Worm (Caenorhabditis elegans) whole organism, young adult: ENCODE data around the gene W03B1.9.

ENCODE experiments used
- B0019.2 ChIP-seq: fragments of 200-800 bp; sonication (Bioruptor generic); conservative IDR thresholded peaks from 2 replicates; pipeline ENCODE4 v1.3.6; 2022; ENCODE audit warnings: missing genetic modification reagents, missing genetic modification characterization, missing compliant biosample characterization
- B0035.1 ChIP-seq: sonication (generic microtip); optimal IDR thresholded peaks from 2 replicates; lab custom pipeline; 2016; ENCODE audit warnings: missing genetic modification characterization, mild to moderate bottlenecking, missing compliant biosample characterization, missing genotype, missing genetic modification reagents
- C06A6.2 ChIP-seq: fragments of 200-800 bp; sonication (Bioruptor generic); conservative IDR thresholded peaks from 2 replicates; pipeline ENCODE4 v1.3.6; 2022; ENCODE audit warnings: missing genetic modification characterization, missing compliant biosample characterization
- C17E4.6 ChIP-seq: fragments of 200-800 bp; sonication (Bioruptor generic); IDR thresholded peaks from 2 replicates; pipeline ENCODE4 v1.3.6; 2022; ENCODE audit warnings: missing genetic modification reagents, missing genetic modification characterization, missing compliant biosample characterization
- D2030.7 ChIP-seq: fragments of 200-800 bp; sonication (Bioruptor generic); IDR thresholded peaks from 2 replicates; pipeline ENCODE4 v1.3.6; 2022; ENCODE audit warnings: missing genetic modification reagents, missing genetic modification characterization, missing compliant biosample characterization
- F33H1.4 ChIP-seq: fragments of 200-800 bp; sonication (Bioruptor generic); IDR thresholded peaks from 2 replicates; pipeline ENCODE4 v1.3.6; 2022; ENCODE audit warnings: missing genetic modification reagents, missing genetic modification characterization, missing compliant biosample characterization
- F49E8.2 ChIP-seq: sonication (generic microtip); optimal IDR thresholded peaks from 3 replicates; lab custom pipeline; 2017; ENCODE audit warnings: missing genetic modification characterization, mild to moderate bottlenecking, missing compliant biosample characterization, antibody characterized with exemption, moderate library complexity; ENCODE audit not compliant: insufficient read depth
- F52B5.7 ChIP-seq: sonication (generic microtip); optimal IDR thresholded peaks from 2 replicates; lab custom pipeline; 2016; ENCODE audit warnings: mild to moderate bottlenecking, missing genetic modification characterization, missing compliant biosample characterization
- F57C9.4 ChIP-seq: sonication (generic microtip); optimal IDR thresholded peaks from 2 replicates; lab custom pipeline; 2017; ENCODE audit warnings: mild to moderate bottlenecking, missing genetic modification characterization, missing compliant biosample characterization
- T26A5.8 ChIP-seq: sonication (generic microtip); optimal IDR thresholded peaks from 2 replicates; lab custom pipeline; 2016; ENCODE audit warnings: missing genetic modification characterization, missing compliant biosample characterization
- Y56A3A.18 ChIP-seq: fragments of 200-800 bp; sonication (Bioruptor generic); IDR thresholded peaks from 2 replicates; pipeline ENCODE4 v1.3.6; 2022; ENCODE audit warnings: missing genetic modification reagents, missing genetic modification characterization, missing compliant biosample characterization
- Y79H2A.3 ChIP-seq: fragments of 200-800 bp; sonication (Bioruptor generic); conservative IDR thresholded peaks from 2 replicates; pipeline ENCODE4 v1.3.6; 2022; ENCODE audit warnings: missing genetic modification reagents, missing genetic modification characterization, missing compliant biosample characterization
- akir-1 ChIP-seq: fragments of 200-800 bp; sonication (Bioruptor generic); optimal IDR thresholded peaks from 2 replicates; lab custom pipeline; 2018; ENCODE audit warnings: mild to moderate bottlenecking, missing genetic modification characterization, moderate library complexity, missing compliant biosample characterization
- aptf-2 ChIP-seq: fragments of 200-800 bp; sonication (Bioruptor generic); conservative IDR thresholded peaks from 2 replicates; pipeline ENCODE4 v1.3.6; 2022; ENCODE audit warnings: missing genetic modification reagents, missing genetic modification characterization, missing compliant biosample characterization
- aptf-3 ChIP-seq: fragments of 200-800 bp; sonication (Bioruptor generic); IDR thresholded peaks from 2 replicates; pipeline ENCODE4 v1.3.6; 2022; ENCODE audit warnings: missing genetic modification characterization, missing compliant biosample characterization
- atf-7 ChIP-seq: sonication (generic microtip); optimal IDR thresholded peaks from 2 replicates; lab custom pipeline; 2017; ENCODE audit warnings: mild to moderate bottlenecking, missing genetic modification characterization, missing compliant biosample characterization
- athp-1 ChIP-seq: sonication (generic microtip); optimal IDR thresholded peaks from 2 replicates; lab custom pipeline; 2017; ENCODE audit warnings: mild to moderate bottlenecking, missing genetic modification characterization, missing compliant biosample characterization
- bed-2 ChIP-seq: fragments of 200-800 bp; sonication (Bioruptor generic); IDR thresholded peaks from 2 replicates; pipeline ENCODE4 v1.3.6; 2022; ENCODE audit warnings: missing genetic modification reagents, missing genetic modification characterization, missing compliant biosample characterization
- cebp-1 ChIP-seq, 2 experiments: fragments of 200-800 bp in 1 of 2; sonication (Bioruptor generic) in 1 of 2; sonication (generic microtip) in 1 of 2; IDR thresholded peaks in 1 of 2; optimal IDR thresholded peaks in 1 of 2; 2 replicates each; pipeline versions ENCODE4 v1.3.6 to Lab custom; 2017 to 2022; ENCODE audit warnings: missing compliant biosample characterization in 2 of 2, missing genetic modification characterization in 2 of 2, mild to moderate bottlenecking in 1 of 2, missing genetic modification reagents in 1 of 2, moderate library complexity in 1 of 2
- cebp-2 ChIP-seq: fragments of 200-800 bp; sonication (Bioruptor generic); IDR thresholded peaks from 2 replicates; pipeline ENCODE4 v1.3.6; 2022; ENCODE audit warnings: missing genetic modification characterization, missing compliant biosample characterization
- ceh-79 ChIP-seq: sonication (generic microtip); optimal IDR thresholded peaks from 2 replicates; lab custom pipeline; 2017; ENCODE audit warnings: mild to moderate bottlenecking, missing genetic modification characterization, missing compliant biosample characterization
- ceh-91 ChIP-seq: fragments of 200-800 bp; sonication (Bioruptor generic); IDR thresholded peaks from 2 replicates; pipeline ENCODE4 v1.3.6; 2022; ENCODE audit warnings: missing genetic modification reagents, missing genetic modification characterization, missing compliant biosample characterization
- chd-7 ChIP-seq: sonication (generic microtip); optimal IDR thresholded peaks from 2 replicates; lab custom pipeline; 2016; ENCODE audit warnings: mild to moderate bottlenecking, missing genetic modification characterization, moderate library complexity, missing compliant biosample characterization
- dox-1 ChIP-seq: fragments of 200-800 bp; sonication (Bioruptor generic); IDR thresholded peaks from 2 replicates; pipeline ENCODE4 v1.3.6; 2022; ENCODE audit warnings: missing genetic modification reagents, missing genetic modification characterization, missing compliant biosample characterization
- dpl-1 ChIP-seq: fragments of 150-350 bp; optimal IDR thresholded peaks from 2 replicates; lab custom pipeline; 2014; ENCODE audit warnings: missing biosample characterization, missing genetic modification reagents, missing genetic modification characterization
- efl-1 ChIP-seq: fragments of 150-350 bp; optimal IDR thresholded peaks from 2 replicates; lab custom pipeline; 2014; ENCODE audit warnings: missing biosample characterization, missing genetic modification reagents, missing genetic modification characterization
- egl-44 ChIP-seq: fragments of 200-800 bp; sonication (Bioruptor generic); IDR thresholded peaks from 2 replicates; pipeline ENCODE4 v1.3.6; 2022; ENCODE audit warnings: missing genetic modification reagents, missing genetic modification characterization, missing compliant biosample characterization
- fkh-3 ChIP-seq: sonication (generic microtip); optimal IDR thresholded peaks from 2 replicates; lab custom pipeline; 2016; ENCODE audit warnings: mild to moderate bottlenecking, missing genetic modification characterization, missing compliant biosample characterization
- gei-17 ChIP-seq: fragments of 200-800 bp; sonication (Bioruptor generic); optimal IDR thresholded peaks from 2 replicates; lab custom pipeline; 2018; ENCODE audit warnings: mild to moderate bottlenecking, missing genetic modification characterization, missing compliant biosample characterization
- him-1 ChIP-seq: sonication (generic microtip); optimal IDR thresholded peaks from 2 replicates; lab custom pipeline; 2016; ENCODE audit warnings: missing genotype, missing genetic modification reagents, missing genetic modification characterization, missing compliant biosample characterization
- lag-1 ChIP-seq: fragments of 200-800 bp; sonication (Bioruptor generic); IDR thresholded peaks from 2 replicates; pipeline ENCODE4 v1.3.6; 2022; ENCODE audit warnings: missing genetic modification reagents, missing genetic modification characterization, missing compliant biosample characterization
- lin-40 ChIP-seq: sonication (generic microtip); optimal IDR thresholded peaks from 2 replicates; lab custom pipeline; 2016; ENCODE audit warnings: missing genetic modification characterization, mild to moderate bottlenecking, missing compliant biosample characterization, missing genotype, missing genetic modification reagents
- lsl-1 ChIP-seq: fragments of 200-800 bp; sonication (Bioruptor generic); optimal IDR thresholded peaks from 2 replicates; lab custom pipeline; 2018; ENCODE audit warnings: mild to moderate bottlenecking, missing genetic modification characterization, moderate library complexity, missing compliant biosample characterization
- lsy-27 ChIP-seq: sonication (generic microtip); optimal IDR thresholded peaks from 2 replicates; lab custom pipeline; 2017; ENCODE audit warnings: missing genetic modification characterization, mild to moderate bottlenecking, missing compliant biosample characterization, antibody characterized with exemption, missing genotype, borderline replicate concordance; ENCODE audit not compliant: insufficient read depth
- madf-10 ChIP-seq: sonication (generic microtip); optimal IDR thresholded peaks from 2 replicates; lab custom pipeline; 2016; ENCODE audit warnings: mild to moderate bottlenecking, missing genetic modification characterization, missing compliant biosample characterization
- madf-3 ChIP-seq: fragments of 200-800 bp; sonication (Bioruptor generic); IDR thresholded peaks from 2 replicates; pipeline ENCODE4 v1.3.6; 2022; ENCODE audit warnings: missing genetic modification reagents, missing genetic modification characterization, missing compliant biosample characterization
- madf-6 ChIP-seq: fragments of 200-800 bp; sonication (Bioruptor generic); IDR thresholded peaks from 2 replicates; pipeline ENCODE4 v1.3.6; 2022; ENCODE audit warnings: missing genetic modification reagents, missing genetic modification characterization, missing compliant biosample characterization
- mcd-1 ChIP-seq: fragments of 200-800 bp; sonication (Bioruptor generic); IDR thresholded peaks from 2 replicates; pipeline ENCODE4 v1.3.6; 2022; ENCODE audit warnings: missing genetic modification reagents, missing genetic modification characterization, missing compliant biosample characterization
- mxl-1 ChIP-seq: sonication (generic microtip); optimal IDR thresholded peaks from 2 replicates; lab custom pipeline; 2016; ENCODE audit warnings: missing genetic modification characterization, missing compliant biosample characterization
- nfyb-1 ChIP-seq: fragments of 200-800 bp; sonication (Bioruptor generic); IDR thresholded peaks from 2 replicates; pipeline ENCODE4 v1.3.6; 2022; ENCODE audit warnings: missing genetic modification reagents, missing genetic modification characterization, missing compliant biosample characterization
- nhr-120 ChIP-seq: fragments of 200-800 bp; sonication (Bioruptor generic); IDR thresholded peaks from 2 replicates; pipeline ENCODE4 v1.3.6; 2022; ENCODE audit warnings: missing genetic modification characterization, missing compliant biosample characterization
- nhr-179 ChIP-seq: sonication (generic microtip); optimal IDR thresholded peaks from 2 replicates; lab custom pipeline; 2016; ENCODE audit warnings: mild to moderate bottlenecking, missing genetic modification characterization, missing compliant biosample characterization
- nhr-80 ChIP-seq: sonication (generic microtip); optimal IDR thresholded peaks from 2 replicates; lab custom pipeline; 2016; ENCODE audit warnings: missing genetic modification characterization, missing compliant biosample characterization
- pbrm-1 ChIP-seq: fragments of 200-800 bp; sonication (Bioruptor generic); IDR thresholded peaks from 2 replicates; pipeline ENCODE4 v1.3.6; 2022; ENCODE audit warnings: missing genetic modification reagents, missing genetic modification characterization, missing compliant biosample characterization
- sdz-38 ChIP-seq: sonication (generic microtip); optimal IDR thresholded peaks from 2 replicates; lab custom pipeline; 2016; ENCODE audit warnings: missing genotype, missing genetic modification characterization, missing compliant biosample characterization
- sptf-2 ChIP-seq: fragments of 200-800 bp; sonication (Bioruptor generic); optimal IDR thresholded peaks from 2 replicates; lab custom pipeline; 2018; ENCODE audit warnings: mild to moderate bottlenecking, missing genetic modification characterization, missing compliant biosample characterization
- tlf-1 ChIP-seq: fragments of 200-800 bp; sonication (Bioruptor generic); optimal IDR thresholded peaks from 2 replicates; lab custom pipeline; 2018; ENCODE audit warnings: mild to moderate bottlenecking, missing genetic modification characterization, missing compliant biosample characterization
- zfh-2 ChIP-seq: fragments of 200-800 bp; sonication (Bioruptor generic); conservative IDR thresholded peaks from 2 replicates; pipeline ENCODE4 v1.3.6; 2022; ENCODE audit warnings: missing genetic modification reagents, missing genetic modification characterization, missing compliant biosample characterization
- ztf-18 ChIP-seq: sonication (generic microtip); optimal IDR thresholded peaks from 2 replicates; lab custom pipeline; 2016; ENCODE audit warnings: missing genotype, mild to moderate bottlenecking, missing genetic modification characterization, missing compliant biosample characterization

W03B1.9 gene

DNA sequence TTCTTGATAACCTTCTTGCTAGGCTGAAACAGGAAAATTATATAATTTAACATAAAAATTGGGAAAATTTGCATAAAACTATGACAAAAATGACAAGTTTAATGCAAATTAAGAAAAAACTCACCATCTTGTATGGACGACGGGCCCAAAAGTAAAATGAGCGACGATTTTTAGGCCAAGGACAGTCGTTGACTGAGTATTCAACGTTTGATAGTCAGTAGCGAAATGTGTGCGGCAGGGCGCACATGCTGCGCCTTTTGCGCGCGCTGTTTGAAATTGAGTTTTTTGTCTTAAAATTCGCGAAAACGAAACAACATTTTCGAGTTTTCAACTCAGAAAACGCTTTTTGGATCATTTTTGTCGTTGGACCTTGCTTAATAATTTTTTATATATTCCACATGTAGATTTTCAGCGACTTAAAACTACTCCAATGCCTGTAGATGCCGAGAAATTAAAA, 33.7 kb upstream of the W03B1.9 start, which contains the start of the genes rpl-7A and set-21 (continued):
- TF ChIP-seq sptf-2 = no peak
- peak; percentile 86 for TF ChIP-seq F49E8.2 (tag; lab: Kevin White, UChicago)
- TF ChIP-seq D2030.7 (GFP tag; lab: Robert Waterston, UW) = peak; percentile 97
- TF ChIP-seq efl-1 (GFP tag; lab: Kevin White, UChicago) = peak; percentile 89
- peak; percentile 97 for TF ChIP-seq madf-3 (GFP tag; lab: Robert Waterston, UW)
- TF ChIP-seq zfh-2 (GFP tag; lab: Robert Waterston, UW) = peak; percentile 55; the same call in 1 of the 2 replicates
- TF ChIP-seq C17E4.6 (GFP tag; lab: Robert Waterston, UW) = peak; percentile 91
- TF ChIP-seq nhr-80 (tag; lab: Kevin White, UChicago) = peak; percentile 84
- peak; percentile 95 for TF ChIP-seq B0019.2 (GFP tag; lab: Robert Waterston, UW)
- TF ChIP-seq him-1 (tag; lab: Kevin White, UChicago) = peak; percentile 87
- TF ChIP-seq madf-6 (GFP tag; lab: Robert Waterston, UW) = peak; percentile 95
- TF ChIP-seq bed-2 = 0 out of 2 replicates have a peak, but pooled peaks have one; percentile 52
- peak; percentile 25 for TF ChIP-seq F52B5.7 (tag; lab: Kevin White, UChicago)
- peak; percentile 87 for TF ChIP-seq ztf-18 (tag; lab: Kevin White, UChicago)
- peak; percentile 98 for TF ChIP-seq dox-1
- peak; percentile 94 for TF ChIP-seq lin-40 (tag; lab: Kevin White, UChicago)
- TF ChIP-seq atf-7 (tag; lab: Kevin White, UChicago) = peak; percentile 85
- peak; percentile 67; the same call in 1 of the 2 replicates for TF ChIP-seq Y56A3A.18 (GFP tag; lab: Robert Waterston, UW)
- TF ChIP-seq lsl-1 (GFP tag; lab: Kevin White, UChicago) = peak; percentile 83
- peak; percentile 92; the same call in 1 of the 2 replicates for TF ChIP-seq cebp-2 (GFP tag; lab: Robert Waterston, UW)
- peak; percentile 97 for TF ChIP-seq ceh-91 (GFP tag; lab: Robert Waterston, UW)
- peak; percentile 82 for TF ChIP-seq dpl-1 (GFP tag; lab: Kevin White, UChicago)
- TF ChIP-seq T26A5.8 (tag; lab: Kevin White, UChicago) = no peak
- no peak for TF ChIP-seq ceh-79
- peak; percentile 86 for TF ChIP-seq cebp-1 (GFP tag; IDR thresholded peaks at IDR 0.05; lab: Robert Waterston, UW)
- peak; percentile 93 for TF ChIP-seq cebp-1 (tag; optimal IDR thresholded peaks at IDR 0.05; lab: Kevin White, UChicago)
- TF ChIP-seq mcd-1 (GFP tag; lab: Robert Waterston, UW) = peak; percentile 100
- no peak for TF ChIP-seq lsy-27
- TF ChIP-seq pbrm-1 = peak; percentile 98
- no peak for TF ChIP-seq mxl-1
- peak; percentile 68 for TF ChIP-seq gei-17 (GFP tag; lab: Kevin White, UChicago)
- TF ChIP-seq akir-1 (GFP tag; lab: Kevin White, UChicago) = no peak
- TF ChIP-seq lag-1 (GFP tag; lab: Robert Waterston, UW) = no peak
- peak; percentile 98 for TF ChIP-seq tlf-1 (GFP tag; lab: Kevin White, UChicago)
- TF ChIP-seq madf-10 (tag; lab: Kevin White, UChicago) = peak; percentile 76
- no peak for TF ChIP-seq aptf-3 (GFP tag; lab: Robert Waterston, UW)
- TF ChIP-seq sdz-38 (tag; lab: Kevin White, UChicago) = no peak
- TF ChIP-seq egl-44 (GFP tag; lab: Robert Waterston, UW) = peak; percentile 62; the same call in 1 of the 2 replicates
- TF ChIP-seq nfyb-1 (GFP tag; lab: Robert Waterston, UW) = peak; percentile 98
- TF ChIP-seq B0035.1 (tag; lab: Kevin White, UChicago) = peak; percentile 36
- TF ChIP-seq F57C9.4 (tag; lab: Kevin White, UChicago) = peak; percentile 60
- TF ChIP-seq nhr-179 (tag; lab: Kevin White, UChicago) = no peak
- TF ChIP-seq nhr-120 (GFP tag; lab: Robert Waterston, UW) = no peak
- peak; percentile 88 for TF ChIP-seq aptf-2 (GFP tag; lab: Robert Waterston, UW)
- peak; percentile 79 for TF ChIP-seq Y79H2A.3
- TF ChIP-seq athp-1 (tag; lab: Kevin White, UChicago) = peak; percentile 81
- no peak for TF ChIP-seq fkh-3 (tag; lab: Kevin White, UChicago)
- peak; percentile 96 for TF ChIP-seq F33H1.4 (GFP tag; lab: Robert Waterston, UW)
- TF ChIP-seq chd-7 = peak; percentile 72
- peak; percentile 94 for TF ChIP-seq C06A6.2
